Fruit fly (Drosophila melanogaster): ENCODE data around the gene CG32148.

Gene CG32148

DNA sequence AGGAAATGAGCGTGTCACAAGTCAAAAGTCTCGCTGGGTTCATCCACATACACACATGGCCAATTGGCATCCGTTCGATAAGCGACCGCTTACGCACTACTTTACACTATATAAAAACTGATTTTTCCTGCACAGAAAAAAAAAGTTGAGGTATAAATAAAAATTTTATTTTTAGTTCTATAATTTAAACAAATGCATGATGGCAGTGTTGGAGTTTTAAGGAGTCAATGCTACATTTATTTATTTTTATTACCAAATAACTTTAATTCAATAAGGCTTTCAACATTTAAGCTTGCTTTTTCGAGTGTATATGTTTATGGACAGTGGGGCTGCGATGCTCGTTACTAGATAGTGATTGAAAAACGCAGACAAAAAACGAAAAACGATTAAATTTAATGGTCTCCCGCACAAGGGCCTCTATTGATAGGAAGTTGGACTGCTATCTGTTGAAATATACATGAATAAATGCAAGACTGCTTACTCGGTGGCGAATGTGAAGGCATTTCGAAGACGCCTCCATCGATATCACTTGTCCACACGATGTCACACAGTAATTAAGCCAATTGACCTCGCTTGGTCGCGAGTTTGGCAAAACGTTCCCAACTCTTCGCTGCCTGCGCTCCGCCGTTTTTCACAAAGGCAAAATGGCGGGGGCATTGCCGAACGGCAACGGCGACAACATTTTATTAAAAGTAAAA is 11.5 kb upstream of the CG32148 start (continued):
- TF ChIP-seq CG14667 (GFP tag; IDR thresholded peaks at IDR 0.05) = peak; percentile 39; the same call in 1 of the 2 replicates
- TF ChIP-seq CG11696 (GFP tag; IDR thresholded peaks at IDR 0.05) = peak; percentile 47; the same call in 1 of the 2 replicates
- peak; percentile 62 for TF ChIP-seq CG13775 (GFP tag; optimal IDR thresholded peaks at IDR 0.05)
- peak; percentile 71 for TF ChIP-seq lmd (GFP tag; IDR thresholded peaks at IDR 0.05)
- TF ChIP-seq CG11723 (GFP tag; optimal IDR thresholded peaks at IDR 0.05) = peak; percentile 51
- TF ChIP-seq gro (GFP tag; optimal IDR thresholded peaks at IDR 0.05) = no peak
- peak; percentile 80 for TF ChIP-seq sob (GFP tag; IDR thresholded peaks at IDR 0.05)
- TF ChIP-seq croc (GFP tag; conservative IDR thresholded peaks at IDR 0.05) = peak; percentile 38; the same call in 2 of the 3 replicates
- no peak for TF ChIP-seq gfzf (GFP tag; optimal IDR thresholded peaks at IDR 0.05)
- TF ChIP-seq Lhr (GFP tag; optimal IDR thresholded peaks at IDR 0.05) = peak; percentile 33
- peak; percentile 27; the same call in 1 of the 2 replicates for TF ChIP-seq NFAT (GFP tag; IDR thresholded peaks at IDR 0.05)
- no peak for TF ChIP-seq crp (GFP tag; optimal IDR thresholded peaks at IDR 0.05)
- TF ChIP-seq CG1832 (GFP tag; optimal IDR thresholded peaks at IDR 0.05) = no peak
- peak; percentile 6 for TF ChIP-seq CG9609 (GFP tag; optimal IDR thresholded peaks at IDR 0.05)
- TF ChIP-seq danr (GFP tag; IDR thresholded peaks at IDR 0.05) = peak; percentile 39; the same call in 1 of the 2 replicates
- TF ChIP-seq Ptx1 (GFP tag; IDR thresholded peaks at IDR 0.05) = peak; percentile 82
- peak; percentile 18 for TF ChIP-seq CG4617 (GFP tag; optimal IDR thresholded peaks at IDR 0.05; ENCODE audit: borderline replicate concordance)
- peak; percentile 4 for TF ChIP-seq D19B (GFP tag; optimal IDR thresholded peaks at IDR 0.05)
- TF ChIP-seq prd (optimal IDR thresholded peaks at IDR 0.05) = no peak
- peak; percentile 73 for TF ChIP-seq prd (GFP tag; IDR thresholded peaks at IDR 0.05)
- TF ChIP-seq CG7745 (tag; optimal IDR thresholded peaks at IDR 0.05) = peak; percentile 1
- no peak for TF ChIP-seq fru (optimal IDR thresholded peaks at IDR 0.05)
- peak; percentile 68 for TF ChIP-seq dysf (GFP tag; IDR thresholded peaks at IDR 0.05)
- TF ChIP-seq kay (GFP tag; optimal IDR thresholded peaks at IDR 0.05) = peak; percentile 47
- peak; percentile 63 for TF ChIP-seq Dek (tag; optimal IDR thresholded peaks at IDR 0.05)
- TF ChIP-seq CG14710 (tag; optimal IDR thresholded peaks at IDR 0.05) = peak; percentile 80
- TF ChIP-seq dan (GFP tag; IDR thresholded peaks at IDR 0.05) = no peak
- TF ChIP-seq Lpt (GFP tag; optimal IDR thresholded peaks at IDR 0.05) = no peak
- TF ChIP-seq CG4328 (GFP tag; optimal IDR thresholded peaks at IDR 0.05) = peak; percentile 52
- TF ChIP-seq nom (GFP tag; optimal IDR thresholded peaks at IDR 0.05) = peak; percentile 55
- peak in 1 of 2 experiments; percentile 88 for TF ChIP-seq eve (GFP tag; optimal IDR thresholded peaks at IDR 0.05)
- peak; percentile 38; the same call in 1 of the 2 replicates for TF ChIP-seq al (GFP tag; IDR thresholded peaks at IDR 0.05)
- TF ChIP-seq CG32532 (GFP tag; IDR thresholded peaks at IDR 0.05) = peak; percentile 57; the same call in 1 of the 2 replicates
- TF ChIP-seq stc (GFP tag; IDR thresholded peaks at IDR 0.05) = peak; percentile 57
- TF ChIP-seq Spps (tag; optimal IDR thresholded peaks at IDR 0.05) = peak; percentile 76
- TF ChIP-seq amos (GFP tag; IDR thresholded peaks at IDR 0.05; ENCODE audit: partially characterized antibody) = no peak
- TF ChIP-seq Gug (GFP tag; IDR thresholded peaks at IDR 0.05) = peak; percentile 43; the same call in 2 of the 4 replicates
- 0 out of 3 replicates have a peak, but pooled peaks have one; percentile 18 for TF ChIP-seq Dbx (GFP tag; IDR thresholded peaks at IDR 0.05)
- no peak for TF ChIP-seq Mrtf (GFP tag; IDR thresholded peaks at IDR 0.05)
- no peak for TF ChIP-seq tup (GFP tag; optimal IDR thresholded peaks at IDR 0.05)
- TF ChIP-seq CG8924 (tag; optimal IDR thresholded peaks at IDR 0.05) = peak; percentile 89
- TF ChIP-seq Stat92E (GFP tag; optimal IDR thresholded peaks at IDR 0.05) = peak in 1 of 3 experiments; percentile 33
- peak; percentile 24; the same call in 1 of the 3 replicates for TF ChIP-seq CG2889 (GFP tag; IDR thresholded peaks at IDR 0.05)
- no peak for TF ChIP-seq sc (optimal IDR thresholded peaks at IDR 0.05)
- TF ChIP-seq sc (GFP tag; optimal IDR thresholded peaks at IDR 0.05) = peak; percentile 20
- peak; percentile 41 for TF ChIP-seq CG4730 (GFP tag; IDR thresholded peaks at IDR 0.05)
- TF ChIP-seq Dll (GFP tag; IDR thresholded peaks at IDR 0.05; ENCODE audit: partially characterized antibody) = no peak
- TF ChIP-seq CG8478 (optimal IDR thresholded peaks at IDR 0.05) = no peak
- TF ChIP-seq pan (optimal IDR thresholded peaks at IDR 0.05) = no peak
- TF ChIP-seq pan (GFP tag; optimal IDR thresholded peaks at IDR 0.05 in 1 of 2, IDR thresholded peaks at IDR 0.05 in 1 of 2) = peak in 1 of 2 experiments; percentile 84

All from whole organism, embryonic.